Worm (Caenorhabditis elegans) whole organism, L4 larva: ENCODE data around the gene dao-3.

Experiments used
- ceh-20 ChIP-seq: fragments of 200-800 bp; sonication (Bioruptor generic); IDR thresholded peaks from 2 replicates; pipeline ENCODE4 v1.3.6; 2022; ENCODE audit warnings: missing genetic modification reagents, missing genetic modification characterization, missing compliant biosample characterization
- ces-1 ChIP-seq: fragments of 150-350 bp; sonication (generic microtip); optimal IDR thresholded peaks from 4 replicates; lab custom pipeline; 2014; ENCODE audit warnings: missing biosample characterization, missing genetic modification reagents, missing genetic modification characterization
- gei-8 ChIP-seq: fragments of 200-800 bp; sonication (Bioruptor generic); optimal IDR thresholded peaks from 2 replicates; lab custom pipeline; 2018; ENCODE audit warnings: mild to moderate bottlenecking, missing genetic modification characterization, missing compliant biosample characterization
- lir-3 ChIP-seq: sonication (generic microtip); optimal IDR thresholded peaks from 2 replicates; lab custom pipeline; 2016; ENCODE audit warnings: mild to moderate bottlenecking, missing genetic modification characterization, missing compliant biosample characterization
- lsy-2 ChIP-seq, 2 experiments: fragments of 150-350 bp in 1 of 2; sonication (generic microtip) in 1 of 2; optimal IDR thresholded peaks; 2 replicates each; lab custom pipeline; 2014 to 2017; ENCODE audit warnings: missing biosample characterization in 2 of 2, missing genetic modification characterization in 2 of 2
- mdl-1 ChIP-seq, 2 experiments: fragments of 150-350 bp in 1 of 2; sonication (generic microtip) in 1 of 2; optimal IDR thresholded peaks; 2 replicates each; lab custom pipeline; 2014 to 2017; ENCODE audit warnings: missing biosample characterization in 2 of 2, missing genetic modification characterization in 2 of 2
- nhr-11 ChIP-seq: fragments of 150-350 bp; optimal IDR thresholded peaks from 2 replicates; lab custom pipeline; 2014; ENCODE audit warnings: missing biosample characterization, missing genetic modification characterization
- unc-130 ChIP-seq: sonication (generic microtip); optimal IDR thresholded peaks from 2 replicates; lab custom pipeline; 2016; ENCODE audit warnings: missing genetic modification reagents, missing genetic modification characterization, missing compliant biosample characterization
- unc-62 ChIP-seq, 3 experiments: fragments of 150-350 bp in 1 of 3; sonication (generic microtip); optimal IDR thresholded peaks in 2 of 3; peaks in 1 of 3; 1 replicate in 1 of 3; 2 replicates in 2 of 3; lab custom pipeline; 2014 to 2017; ENCODE audit warnings: missing biosample characterization in 3 of 3, missing genetic modification characterization in 3 of 3, missing genetic modification reagents in 3 of 3, missing genotype in 1 of 3

DNA sequence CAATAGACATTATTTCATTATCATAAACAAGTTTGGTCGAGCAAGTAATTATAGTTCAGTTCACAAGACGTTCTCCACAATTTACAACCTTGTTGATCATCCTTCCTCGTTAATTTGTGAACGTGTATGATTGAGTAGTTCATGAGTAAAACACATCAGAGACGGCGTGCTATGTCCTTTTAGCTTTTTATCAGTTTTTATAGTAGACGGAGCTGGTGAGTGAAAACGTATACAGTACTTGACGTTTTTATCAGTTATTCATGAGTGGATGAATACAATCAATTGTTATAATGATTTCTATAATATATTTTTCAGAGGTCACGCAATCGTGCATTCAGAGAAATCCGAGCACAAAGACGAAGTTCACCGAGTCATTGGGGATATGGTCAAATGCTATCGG is 7.5 kb downstream of the dao-3 start:
- no peak for TF ChIP-seq nhr-11 (tag; lab: Kevin White, UChicago)
- no peak for TF ChIP-seq ces-1
- TF ChIP-seq unc-130 (GFP tag; lab: Kevin White, UChicago), result no peak
- no peak for TF ChIP-seq gei-8 (GFP tag; lab: Kevin White, UChicago)
- no peak for TF ChIP-seq lir-3 (tag; lab: Kevin White, UChicago)
- no peak for TF ChIP-seq lsy-2 (tag; optimal IDR thresholded peaks at IDR 0.05; lab: Kevin White, UChicago)
- TF ChIP-seq ceh-20 (GFP tag; lab: Robert Waterston, UW), result no peak
- peak in 1 of 2 experiments; percentile 7 for TF ChIP-seq unc-62 (GFP tag; optimal IDR thresholded peaks at IDR 0.05 in 1 of 2; lab: Kevin White, UChicago)
- no peak for TF ChIP-seq unc-62 (tag; optimal IDR thresholded peaks at IDR 0.05; lab: Kevin White, UChicago)
- TF ChIP-seq mdl-1 (tag; optimal IDR thresholded peaks at IDR 0.05; lab: Kevin White, UChicago), result no peak
